Worm (Caenorhabditis elegans) whole organism, L4/young adult: Measurements from ENCODE around the gene far-2.

Experiments
- dao-5 ChIP-seq: sonication (generic microtip); optimal IDR thresholded peaks from 2 replicates; lab custom pipeline; 2016; ENCODE audit warnings: missing genotype, missing genetic modification characterization, moderate library complexity, missing compliant biosample characterization
- him-1 ChIP-seq: sonication (generic microtip); optimal IDR thresholded peaks from 2 replicates; lab custom pipeline; 2016; ENCODE audit warnings: missing genotype, missing genetic modification reagents, missing genetic modification characterization, missing compliant biosample characterization

ce11 chrIII:9035037-9035436, 46.6 kb upstream of the far-2 start:
- TF ChIP-seq him-1 (tag; lab: Kevin White, UChicago) = no peak
- TF ChIP-seq dao-5 = no peak
